Worm (Caenorhabditis elegans) whole organism, L4 larva: Measurements from ENCODE around the gene pptr-1.

Experiments
- D1046.2 ChIP-seq: fragments of 200-800 bp; sonication (Bioruptor generic); IDR thresholded peaks from 2 replicates; pipeline ENCODE4 v1.3.6; 2022; ENCODE audit warnings: missing genetic modification characterization, missing compliant biosample characterization
- F10B5.3 ChIP-seq: sonication (generic microtip); optimal IDR thresholded peaks from 2 replicates; lab custom pipeline; 2016; ENCODE audit warnings: mild to moderate bottlenecking, missing genetic modification characterization, missing compliant biosample characterization
- F49E8.2 ChIP-seq: sonication (generic microtip); optimal IDR thresholded peaks from 2 replicates; lab custom pipeline; 2016; ENCODE audit warnings: missing compliant biosample characterization, mild to moderate bottlenecking, missing genetic modification characterization, borderline replicate concordance
- ZK337.2 ChIP-seq: fragments of 200-800 bp; sonication (Bioruptor generic); IDR thresholded peaks from 2 replicates; pipeline ENCODE4 v1.3.6; 2022; ENCODE audit warnings: missing genetic modification reagents, missing genetic modification characterization, missing compliant biosample characterization
- ZK546.5 ChIP-seq, 2 experiments: sonication (generic microtip); optimal IDR thresholded peaks; 2 replicates each; lab custom pipeline; 2017; ENCODE audit warnings: missing biosample characterization in 2 of 2, missing genetic modification characterization in 2 of 2
- ama-1 ChIP-seq: fragments of 150-350 bp; optimal IDR thresholded peaks from 2 replicates; lab custom pipeline; 2014; ENCODE audit warnings: inconsistent platforms, mixed read lengths
- attf-4 ChIP-seq: sonication (generic microtip); optimal IDR thresholded peaks from 3 replicates; lab custom pipeline; 2017; ENCODE audit warnings: missing biosample characterization, missing genetic modification characterization
- ceh-28 ChIP-seq: fragments of 150-350 bp; optimal IDR thresholded peaks from 2 replicates; lab custom pipeline; 2014; ENCODE audit warnings: missing biosample characterization, missing genetic modification reagents, missing genetic modification characterization
- ceh-32 ChIP-seq: sonication (generic microtip); optimal IDR thresholded peaks from 2 replicates; lab custom pipeline; 2016; ENCODE audit warnings: mild to moderate bottlenecking, missing genetic modification characterization, missing compliant biosample characterization; ENCODE audit not compliant: poor library complexity
- ceh-44 ChIP-seq: fragments of 200-800 bp; sonication (Bioruptor generic); IDR thresholded peaks from 2 replicates; pipeline ENCODE4 v1.3.6; 2022; ENCODE audit warnings: missing genetic modification reagents, missing genetic modification characterization, missing compliant biosample characterization
- ceh-82 ChIP-seq: sonication (generic microtip); optimal IDR thresholded peaks from 2 replicates; lab custom pipeline; 2017; ENCODE audit warnings: missing biosample characterization, missing genetic modification characterization
- ces-1 ChIP-seq: fragments of 150-350 bp; sonication (generic microtip); optimal IDR thresholded peaks from 4 replicates; lab custom pipeline; 2014; ENCODE audit warnings: missing biosample characterization, missing genetic modification reagents, missing genetic modification characterization
- cey-2 ChIP-seq: sonication (generic microtip); optimal IDR thresholded peaks from 3 replicates; lab custom pipeline; 2017; ENCODE audit warnings: missing genetic modification characterization, mild to moderate bottlenecking, missing compliant biosample characterization, antibody characterized with exemption, borderline replicate concordance; ENCODE audit not compliant: insufficient read depth
- daf-12 ChIP-seq: fragments of 150-350 bp; optimal IDR thresholded peaks from 2 replicates; lab custom pipeline; 2014; ENCODE audit warnings: missing biosample characterization, missing genetic modification reagents, missing genetic modification characterization
- daf-16 ChIP-seq, 3 experiments: sonication (generic microtip); optimal IDR thresholded peaks; 2 replicates each; lab custom pipeline; 2016 to 2017; ENCODE audit warnings: missing genetic modification characterization in 3 of 3, missing genetic modification reagents in 3 of 3, mild to moderate bottlenecking in 2 of 3, missing compliant biosample characterization in 2 of 3, missing biosample characterization in 1 of 3, moderate library complexity in 1 of 3
- daf-8 ChIP-seq: fragments of 200-800 bp; sonication (Bioruptor generic); IDR thresholded peaks from 2 replicates; pipeline ENCODE4 v1.3.6; 2022; ENCODE audit warnings: missing genetic modification characterization, missing compliant biosample characterization
- dmd-6 ChIP-seq: fragments of 200-800 bp; sonication (Bioruptor generic); IDR thresholded peaks from 2 replicates; pipeline ENCODE4 v1.3.6; 2022; ENCODE audit warnings: missing genetic modification reagents, missing genetic modification characterization, missing compliant biosample characterization
- dmd-8 ChIP-seq: fragments of 200-800 bp; sonication (Bioruptor generic); IDR thresholded peaks from 2 replicates; pipeline ENCODE4 v1.3.6; 2022; ENCODE audit warnings: missing genetic modification characterization, missing compliant biosample characterization
- dve-1 ChIP-seq: sonication (generic microtip); optimal IDR thresholded peaks from 2 replicates; lab custom pipeline; 2017; ENCODE audit warnings: antibody characterized with exemption, mild to moderate bottlenecking, missing genetic modification characterization, missing compliant biosample characterization; ENCODE audit not compliant: insufficient read depth
- egl-27 ChIP-seq: sonication (generic microtip); optimal IDR thresholded peaks from 3 replicates; lab custom pipeline; 2017; ENCODE audit warnings: missing biosample characterization, missing genetic modification reagents, missing genetic modification characterization
- fkh-10 ChIP-seq: fragments of 150-350 bp; optimal IDR thresholded peaks from 2 replicates; lab custom pipeline; 2014; ENCODE audit warnings: missing biosample characterization, missing genetic modification reagents, missing genetic modification characterization
- hif-1 ChIP-seq, 2 experiments: sonication (generic microtip); optimal IDR thresholded peaks; 2 replicates each; lab custom pipeline; 2016 to 2017; ENCODE audit warnings: missing compliant biosample characterization in 2 of 2, missing genetic modification characterization in 2 of 2, missing genetic modification reagents in 2 of 2, missing genotype in 2 of 2, mild to moderate bottlenecking in 1 of 2
- hlh-30 ChIP-seq: sonication (generic microtip); optimal IDR thresholded peaks from 2 replicates; lab custom pipeline; 2017; ENCODE audit warnings: antibody characterized with exemption, mild to moderate bottlenecking, missing genetic modification characterization, missing compliant biosample characterization; ENCODE audit not compliant: insufficient read depth
- hmg-1.1 ChIP-seq: fragments of 200-800 bp; sonication (Bioruptor generic); IDR thresholded peaks from 2 replicates; pipeline ENCODE4 v1.3.6; 2022; ENCODE audit warnings: missing genetic modification reagents, missing genetic modification characterization, missing compliant biosample characterization
- lin-1 ChIP-seq: fragments of 200-800 bp; sonication (Bioruptor generic); IDR thresholded peaks from 2 replicates; pipeline ENCODE4 v1.3.6; 2022; ENCODE audit warnings: missing genetic modification reagents, missing genetic modification characterization, missing compliant biosample characterization
- lin-13 ChIP-seq: fragments of 150-350 bp; optimal IDR thresholded peaks from 2 replicates; lab custom pipeline; 2014; ENCODE audit warnings: missing biosample characterization, missing genetic modification reagents, missing genetic modification characterization
- lin-38 ChIP-seq: fragments of 200-800 bp; sonication (Bioruptor generic); IDR thresholded peaks from 2 replicates; pipeline ENCODE4 v1.3.6; 2022; ENCODE audit warnings: missing genetic modification reagents, missing genetic modification characterization, missing compliant biosample characterization
- lin-39 ChIP-seq: fragments of 150-350 bp; optimal IDR thresholded peaks from 2 replicates; lab custom pipeline; 2014; ENCODE audit warnings: missing biosample characterization, missing genetic modification reagents, missing genetic modification characterization
- lir-3 ChIP-seq: sonication (generic microtip); optimal IDR thresholded peaks from 2 replicates; lab custom pipeline; 2016; ENCODE audit warnings: mild to moderate bottlenecking, missing genetic modification characterization, missing compliant biosample characterization
- lsy-2 ChIP-seq, 2 experiments: fragments of 150-350 bp in 1 of 2; sonication (generic microtip) in 1 of 2; optimal IDR thresholded peaks; 2 replicates each; lab custom pipeline; 2014 to 2017; ENCODE audit warnings: missing biosample characterization in 2 of 2, missing genetic modification characterization in 2 of 2
- madf-9 ChIP-seq: fragments of 200-800 bp; sonication (Bioruptor generic); conservative IDR thresholded peaks from 2 replicates; pipeline ENCODE4 v1.3.6; 2022; ENCODE audit warnings: missing genetic modification reagents, missing genetic modification characterization, missing compliant biosample characterization
- mdt-29 ChIP-seq: fragments of 200-800 bp; sonication (Bioruptor generic); IDR thresholded peaks from 2 replicates; pipeline ENCODE4 v1.3.6; 2022; ENCODE audit warnings: missing genetic modification reagents, missing genetic modification characterization, missing compliant biosample characterization
- mxl-2 ChIP-seq: fragments of 200-800 bp; sonication (Bioruptor generic); conservative IDR thresholded peaks from 2 replicates; pipeline ENCODE4 v1.3.6; 2022; ENCODE audit warnings: missing genetic modification reagents, missing genetic modification characterization, missing compliant biosample characterization
- mxl-3 ChIP-seq: fragments of 200-800 bp; sonication (Bioruptor generic); optimal IDR thresholded peaks from 2 replicates; lab custom pipeline; 2018; ENCODE audit warnings: mild to moderate bottlenecking, missing genetic modification characterization, missing compliant biosample characterization
- nhr-10 ChIP-seq: fragments of 150-350 bp; optimal IDR thresholded peaks from 2 replicates; lab custom pipeline; 2014; ENCODE audit warnings: missing biosample characterization, missing genetic modification characterization
- nhr-237 ChIP-seq: sonication (generic microtip); optimal IDR thresholded peaks from 2 replicates; lab custom pipeline; 2017; ENCODE audit warnings: missing biosample characterization, missing genetic modification characterization
- nhr-28 ChIP-seq: fragments of 150-350 bp; optimal IDR thresholded peaks from 2 replicates; lab custom pipeline; 2014; ENCODE audit warnings: missing biosample characterization, missing genetic modification characterization
- nhr-76 ChIP-seq: fragments of 150-350 bp; optimal IDR thresholded peaks from 2 replicates; lab custom pipeline; 2014; ENCODE audit warnings: missing biosample characterization, missing genetic modification characterization
- saeg-2 ChIP-seq: fragments of 200-800 bp; sonication (Bioruptor generic); IDR thresholded peaks from 2 replicates; pipeline ENCODE4 v1.3.6; 2022; ENCODE audit warnings: missing genetic modification reagents, missing genetic modification characterization, missing compliant biosample characterization
- skn-1 ChIP-seq: fragments of 150-350 bp; optimal IDR thresholded peaks from 2 replicates; lab custom pipeline; 2014; ENCODE audit warnings: missing biosample characterization, missing genetic modification characterization
- snpc-4 ChIP-seq: fragments of 150-350 bp; optimal IDR thresholded peaks from 2 replicates; lab custom pipeline; 2014; ENCODE audit warnings: missing biosample characterization, missing genetic modification characterization
- tag-97 ChIP-seq: fragments of 200-800 bp; sonication (Bioruptor generic); IDR thresholded peaks from 2 replicates; pipeline ENCODE4 v1.3.6; 2022; ENCODE audit warnings: missing genetic modification characterization, missing compliant biosample characterization
- unc-62 ChIP-seq, 3 experiments: fragments of 150-350 bp in 1 of 3; sonication (generic microtip); optimal IDR thresholded peaks in 2 of 3; peaks in 1 of 3; 1 replicate in 1 of 3; 2 replicates in 2 of 3; lab custom pipeline; 2014 to 2017; ENCODE audit warnings: missing biosample characterization in 3 of 3, missing genetic modification characterization in 3 of 3, missing genetic modification reagents in 3 of 3, missing genotype in 1 of 3
- zag-1 ChIP-seq: fragments of 150-350 bp; optimal IDR thresholded peaks from 2 replicates; lab custom pipeline; 2014; ENCODE audit warnings: missing biosample characterization, missing genetic modification characterization
- zfp-3 ChIP-seq: fragments of 200-800 bp; sonication (Bioruptor generic); conservative IDR thresholded peaks from 2 replicates; pipeline ENCODE4 v1.3.6; 2022; ENCODE audit warnings: missing genetic modification reagents, missing genetic modification characterization, missing compliant biosample characterization
- zip-11 ChIP-seq: fragments of 200-800 bp; sonication (Bioruptor generic); IDR thresholded peaks from 2 replicates; pipeline ENCODE4 v1.3.6; 2022; ENCODE audit warnings: missing genetic modification characterization, missing compliant biosample characterization

The pptr-1 gene

ce11 chrV:16395739-16396138 is 38.4 kb downstream of the pptr-1 start, which contains the start of gene F13A7.12:
F13A7.12 (plus strand) TSS chrV:16396039.
- no peak for TF ChIP-seq zag-1 (tag; lab: Kevin White, UChicago)
- no peak for TF ChIP-seq lir-3
- no peak for TF ChIP-seq zip-11
- no peak for TF ChIP-seq nhr-237
- TF ChIP-seq mxl-3, result no peak
- no peak for TF ChIP-seq skn-1
- TF ChIP-seq zfp-3 (GFP tag; lab: Robert Waterston, UW), result no peak
- no peak for TF ChIP-seq egl-27 (tag; lab: Kevin White, UChicago)
- TF ChIP-seq ZK337.2 (GFP tag; lab: Robert Waterston, UW), result no peak
- no peak for TF ChIP-seq hmg-1.1
- no peak for TF ChIP-seq lsy-2 (tag; optimal IDR thresholded peaks at IDR 0.05; lab: Kevin White, UChicago)
- TF ChIP-seq daf-12, result no peak
- no peak for TF ChIP-seq dmd-8 (GFP tag; lab: Robert Waterston, UW)
- no peak for TF ChIP-seq cey-2 (tag; lab: Kevin White, UChicago)
- no peak for TF ChIP-seq daf-16 (GFP tag; optimal IDR thresholded peaks at IDR 0.05; lab: Kevin White, UChicago)
- TF ChIP-seq daf-16 (tag; optimal IDR thresholded peaks at IDR 0.05; lab: Kevin White, UChicago), result no peak
- no peak for TF ChIP-seq ceh-44 (GFP tag; lab: Robert Waterston, UW)
- TF ChIP-seq nhr-10 (tag; lab: Kevin White, UChicago), result no peak
- TF ChIP-seq mxl-2, result no peak
- TF ChIP-seq dve-1 (tag; lab: Kevin White, UChicago), result no peak

ce11 chrV:16399388-16399787 is 42.1 kb downstream of the pptr-1 start, which contains the start of gene sre-36:
sre-36 (plus strand) TSS chrV:16399688.
- peak in 1 of 2 experiments; percentile 52 for TF ChIP-seq unc-62 (GFP tag; optimal IDR thresholded peaks at IDR 0.05 in 1 of 2; lab: Kevin White, UChicago)
- TF ChIP-seq unc-62 (tag; optimal IDR thresholded peaks at IDR 0.05; lab: Kevin White, UChicago), result no peak
- TF ChIP-seq saeg-2 (GFP tag; lab: Robert Waterston, UW), result no peak
- no peak for TF ChIP-seq nhr-76
- TF ChIP-seq, all 104 proteins: peak for 1

ce11 chrV:16401519-16401918 is 44.2 kb downstream of the pptr-1 start, which contains the start of gene F13A7.14:
F13A7.14 (plus strand) TSS chrV:16401891.
- TF ChIP-seq tag-97 (GFP tag; lab: Robert Waterston, UW), result peak; percentile 68; the same call in 1 of the 2 replicates
- TF ChIP-seq D1046.2, result no peak
- peak; percentile 73 for TF ChIP-seq lin-38 (GFP tag; lab: Robert Waterston, UW)
- TF ChIP-seq lin-39, result no peak
- no peak for TF ChIP-seq attf-4 (tag; lab: Kevin White, UChicago)
- peak in 1 of 2 experiments; percentile 90 for TF ChIP-seq hif-1 (tag; optimal IDR thresholded peaks at IDR 0.05; lab: Kevin White, UChicago)
- peak; percentile 33 for TF ChIP-seq lin-13 (GFP tag; lab: Kevin White, UChicago)
- TF ChIP-seq snpc-4 (tag; lab: Kevin White, UChicago), result no peak
- TF ChIP-seq ceh-32, result no peak
- no peak for TF ChIP-seq lin-1 (GFP tag; lab: Robert Waterston, UW)
- peak; percentile 75 for TF ChIP-seq dmd-6
- no peak for TF ChIP-seq daf-12
- TF ChIP-seq mdt-29 (GFP tag; lab: Robert Waterston, UW), result 0 out of 2 replicates have a peak, but pooled peaks have one; percentile 17
- TF ChIP-seq ceh-82, result no peak
- no peak for TF ChIP-seq mxl-2
- no peak for TF ChIP-seq daf-8
- TF ChIP-seq unc-62 (GFP tag; optimal IDR thresholded peaks at IDR 0.05 in 1 of 2; lab: Kevin White, UChicago), result no peak
- no peak for TF ChIP-seq unc-62 (tag; optimal IDR thresholded peaks at IDR 0.05; lab: Kevin White, UChicago)
- no peak for TF ChIP-seq fkh-10 (GFP tag; lab: Kevin White, UChicago)
- TF ChIP-seq ama-1 (lab: Kevin White, UChicago), result no peak
- TF ChIP-seq F10B5.3 (tag; lab: Kevin White, UChicago), result no peak
- TF ChIP-seq dve-1 (tag; lab: Kevin White, UChicago), result no peak
- TF ChIP-seq ces-1 (GFP tag; lab: Kevin White, UChicago), result no peak
- no peak for TF ChIP-seq hlh-30 (tag; lab: Kevin White, UChicago)
- TF ChIP-seq nhr-28, result no peak
- no peak for TF ChIP-seq cey-2 (tag; lab: Kevin White, UChicago)
- no peak for TF ChIP-seq ZK546.5 (tag; optimal IDR thresholded peaks at IDR 0.05; lab: Kevin White, UChicago)
- no peak for TF ChIP-seq zfp-3 (GFP tag; lab: Robert Waterston, UW)
- peak; percentile 71 for TF ChIP-seq madf-9 (GFP tag; lab: Robert Waterston, UW)
- TF ChIP-seq skn-1, result no peak
- no peak for TF ChIP-seq ceh-28 (tag; lab: Kevin White, UChicago)
- TF ChIP-seq nhr-76, result no peak
- TF ChIP-seq F49E8.2 (tag; lab: Kevin White, UChicago), result peak; percentile 19
- no peak for TF ChIP-seq zag-1 (tag; lab: Kevin White, UChicago)
